ENCODE assay signal across 1 fruit fly cellular context in the genomic region with DNA sequence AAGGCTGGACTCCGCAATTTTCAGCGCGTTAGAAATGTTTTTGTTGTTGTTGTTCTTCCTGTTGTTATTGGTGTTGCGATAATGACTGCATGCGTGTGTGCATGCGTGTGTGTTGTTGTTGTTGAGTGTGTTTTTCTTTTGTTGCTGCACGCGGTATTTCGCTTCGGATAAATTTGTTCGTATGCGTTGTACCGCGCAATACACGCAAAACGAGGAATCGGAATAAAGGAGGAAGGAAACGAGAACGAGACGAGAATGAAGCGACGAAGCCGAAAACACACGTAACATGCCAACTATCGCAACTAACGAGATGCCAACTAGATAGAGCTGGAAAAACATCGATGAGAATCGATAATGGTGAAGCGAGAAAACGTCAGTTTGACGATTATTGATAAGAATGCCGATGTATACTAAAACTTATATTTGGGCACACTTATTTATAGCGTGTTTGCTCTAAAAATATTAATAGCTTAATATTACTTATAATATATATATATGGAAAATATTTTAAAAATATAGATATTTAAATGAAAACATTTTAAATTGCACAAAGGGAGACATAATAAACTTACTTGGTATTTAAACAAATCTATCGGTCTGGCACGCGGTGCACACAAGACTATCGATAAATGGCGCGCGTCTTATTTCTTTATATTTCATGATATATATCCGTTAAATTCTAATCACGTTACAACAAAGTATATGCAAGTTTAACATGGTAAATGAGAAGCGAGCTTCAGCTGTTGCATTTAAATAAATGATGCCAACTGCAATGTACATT.
A peak's percentile ranks its signal among the peaks of the same experiment; 100 is the strongest.
TF ChIP-seq lines count a peak whose summit lies in the region.

A gene (minus strand): TSS at position 318 of the 781 bp plus-strand sequence.

TF ChIP-seq in whole organism, embryonic, 481 proteins besides CTCF, POLR2A, EP300 and RAD21 (continued from another document and continues in another):
- TF ChIP-seq Drgx (GFP tag; IDR thresholded peaks at IDR 0.05; lab: Robert Waterston, UW) (no peak), ap (GFP tag; IDR thresholded peaks at IDR 0.05; lab: Robert Waterston, UW) (no peak), CkIIα-i1 (GFP tag; IDR thresholded peaks at IDR 0.05; lab: Robert Waterston, UW) (no peak), ewg (GFP tag; optimal IDR thresholded peaks at IDR 0.05; lab: Kevin White, UChicago) (peak; percentile 10), br (optimal IDR thresholded peaks at IDR 0.05; lab: Kevin White, UChicago) (no peak), Atf-2 (GFP tag; optimal IDR thresholded peaks at IDR 0.05; lab: Kevin White, UChicago) (no peak), CG14860 (GFP tag; IDR thresholded peaks at IDR 0.05; lab: Robert Waterston, UW; ENCODE audit: partially characterized antibody) (peak; percentile 82), CG2129 (GFP tag; IDR thresholded peaks at IDR 0.05; lab: Robert Waterston, UW; ENCODE audit: partially characterized antibody) (peak; percentile 55), Fer3 (tag; optimal IDR thresholded peaks at IDR 0.05; lab: Kevin White, UChicago) (no peak), peb (GFP tag; IDR thresholded peaks at IDR 0.05; lab: Robert Waterston, UW) (no peak), CG42726 (GFP tag; IDR thresholded peaks at IDR 0.05; lab: Robert Waterston, UW; ENCODE audit: partially characterized antibody) (peak; percentile 90), ara (GFP tag; IDR thresholded peaks at IDR 0.05; lab: Robert Waterston, UW) (no peak), CG2199 (GFP tag; IDR thresholded peaks at IDR 0.05; lab: Robert Waterston, UW) (no peak), tx (GFP tag; optimal IDR thresholded peaks at IDR 0.05; lab: Kevin White, UChicago) (no peak), CG10321 (GFP tag; IDR thresholded peaks at IDR 0.05; lab: Robert Waterston, UW) (no peak), crp (GFP tag; optimal IDR thresholded peaks at IDR 0.05; lab: Kevin White, UChicago) (no peak), CG34376 (GFP tag; optimal IDR thresholded peaks at IDR 0.05; lab: Kevin White, UChicago) (no peak), CG4360 (GFP tag; IDR thresholded peaks at IDR 0.05; lab: Robert Waterston, UW) (peak; percentile 96), Dad (GFP tag; optimal IDR thresholded peaks at IDR 0.05; lab: Kevin White, UChicago) (no peak), CG11723 (GFP tag; optimal IDR thresholded peaks at IDR 0.05; lab: Kevin White, UChicago) (no peak), Sry-δ (GFP tag; optimal IDR thresholded peaks at IDR 0.05; lab: Kevin White, UChicago) (peak; percentile 81), CG5180 (GFP tag; optimal IDR thresholded peaks at IDR 0.05; lab: Kevin White, UChicago) (no peak), CG8478 (optimal IDR thresholded peaks at IDR 0.05; lab: Kevin White, UChicago) (no peak), CG8281 (tag; optimal IDR thresholded peaks at IDR 0.05; lab: Kevin White, UChicago) (no peak), CG1602 (GFP tag; optimal IDR thresholded peaks at IDR 0.05; lab: Kevin White, UChicago) (no peak), CG12155 (GFP tag; optimal IDR thresholded peaks at IDR 0.05; lab: Kevin White, UChicago) (peak; percentile 86), her (GFP tag; optimal IDR thresholded peaks at IDR 0.05; lab: Kevin White, UChicago) (peak; percentile 1), CG3847 (GFP tag; IDR thresholded peaks at IDR 0.05; lab: Robert Waterston, UW) (peak; percentile 22; the same call in 1 of the 2 replicates), mam (GFP tag; optimal IDR thresholded peaks at IDR 0.05; lab: Kevin White, UChicago) (no peak), grn (GFP tag; optimal IDR thresholded peaks at IDR 0.05; lab: Kevin White, UChicago) (no peak), Side (GFP tag; optimal IDR thresholded peaks at IDR 0.05; lab: Kevin White, UChicago) (no peak), kay (GFP tag; optimal IDR thresholded peaks at IDR 0.05; lab: Kevin White, UChicago) (no peak), CG11696 (GFP tag; IDR thresholded peaks at IDR 0.05; lab: Robert Waterston, UW) (no peak), ac (GFP tag; optimal IDR thresholded peaks at IDR 0.05; lab: Kevin White, UChicago) (no peak), ash1 (GFP tag; optimal IDR thresholded peaks at IDR 0.05; lab: Kevin White, UChicago) (no peak), dmrt11E (tag; optimal IDR thresholded peaks at IDR 0.05; lab: Kevin White, UChicago) (no peak), CG17328 (GFP tag; IDR thresholded peaks at IDR 0.05; lab: Robert Waterston, UW) (peak; percentile 10; the same call in 1 of the 2 replicates), Usf (GFP tag; optimal IDR thresholded peaks at IDR 0.05; lab: Kevin White, UChicago) (no peak), CG15073 (GFP tag; optimal IDR thresholded peaks at IDR 0.05; lab: Kevin White, UChicago) (no peak), tll (GFP tag; optimal IDR thresholded peaks at IDR 0.05; lab: Kevin White, UChicago) (no peak), sob (GFP tag; IDR thresholded peaks at IDR 0.05; lab: Robert Waterston, UW) (no peak), Gsc (GFP tag; IDR thresholded peaks at IDR 0.05; lab: Robert Waterston, UW) (no peak), CG8924 (tag; optimal IDR thresholded peaks at IDR 0.05; lab: Kevin White, UChicago) (peak; percentile 30), pan (optimal IDR thresholded peaks at IDR 0.05; lab: Kevin White, UChicago) (no peak), pan (GFP tag; optimal IDR thresholded peaks at IDR 0.05 in 1 of 2, IDR thresholded peaks at IDR 0.05 in 1 of 2) (no peak), Camta (GFP tag; optimal IDR thresholded peaks at IDR 0.05; lab: Kevin White, UChicago) (no peak), fd96Cb (tag; optimal IDR thresholded peaks at IDR 0.05; lab: Kevin White, UChicago) (no peak), pros (GFP tag; optimal IDR thresholded peaks at IDR 0.05; lab: Kevin White, UChicago) (no peak), ro (GFP tag; IDR thresholded peaks at IDR 0.05; lab: Robert Waterston, UW) (no peak), Elba2 (GFP tag; optimal IDR thresholded peaks at IDR 0.05; lab: Kevin White, UChicago) (no peak), CG9609 (GFP tag; optimal IDR thresholded peaks at IDR 0.05; lab: Kevin White, UChicago) (no peak), usp (GFP tag; optimal IDR thresholded peaks at IDR 0.05; lab: Kevin White, UChicago) (no peak), CG7745 (tag; optimal IDR thresholded peaks at IDR 0.05; lab: Kevin White, UChicago) (no peak), CG16815 (GFP tag; optimal IDR thresholded peaks at IDR 0.05; lab: Kevin White, UChicago) (no peak), so (GFP tag; IDR thresholded peaks at IDR 0.05; lab: Robert Waterston, UW) (no peak), Hr3 (GFP tag; optimal IDR thresholded peaks at IDR 0.05; lab: Kevin White, UChicago) (no peak), row (GFP tag; IDR thresholded peaks at IDR 0.05; lab: Robert Waterston, UW) (peak; percentile 62), ham (GFP tag; IDR thresholded peaks at IDR 0.05; lab: Robert Waterston, UW) (no peak), TFAM (GFP tag; optimal IDR thresholded peaks at IDR 0.05; lab: Kevin White, UChicago) (no peak), lmd (GFP tag; IDR thresholded peaks at IDR 0.05; lab: Robert Waterston, UW) (no peak), CG13775 (GFP tag; optimal IDR thresholded peaks at IDR 0.05; lab: Kevin White, UChicago) (no peak), fd64A (GFP tag; optimal IDR thresholded peaks at IDR 0.05; lab: Kevin White, UChicago) (no peak), btn (GFP tag; optimal IDR thresholded peaks at IDR 0.05; lab: Kevin White, UChicago) (no peak), CG10979 (tag; optimal IDR thresholded peaks at IDR 0.05; lab: Kevin White, UChicago) (no peak), CG6272 (GFP tag; IDR thresholded peaks at IDR 0.05; lab: Robert Waterston, UW) (no peak), pb (GFP tag; optimal IDR thresholded peaks at IDR 0.05; lab: Kevin White, UChicago) (no peak), Sry-β (GFP tag; optimal IDR thresholded peaks at IDR 0.05; lab: Kevin White, UChicago) (no peak), CG17359 (tag; optimal IDR thresholded peaks at IDR 0.05; lab: Kevin White, UChicago) (no peak), eve (GFP tag; optimal IDR thresholded peaks at IDR 0.05; lab: Kevin White, UChicago) (no peak), gfzf (GFP tag; optimal IDR thresholded peaks at IDR 0.05; lab: Kevin White, UChicago) (peak; percentile 33), E2f2 (GFP tag; IDR thresholded peaks at IDR 0.05; lab: Robert Waterston, UW) (peak; percentile 28; the same call in 1 of the 2 replicates), Meics (GFP tag; optimal IDR thresholded peaks at IDR 0.05; lab: Kevin White, UChicago) (no peak), z (GFP tag; IDR thresholded peaks at IDR 0.05; lab: Robert Waterston, UW) (no peak), CG10147 (GFP tag; optimal IDR thresholded peaks at IDR 0.05; lab: Kevin White, UChicago) (no peak), CG6175 (GFP tag; IDR thresholded peaks at IDR 0.05; lab: Robert Waterston, UW) (no peak), CG4424 (GFP tag; optimal IDR thresholded peaks at IDR 0.05; lab: Kevin White, UChicago) (no peak), CG10366 (GFP tag; IDR thresholded peaks at IDR 0.05; lab: Robert Waterston, UW) (no peak), CG17385 (GFP tag; optimal IDR thresholded peaks at IDR 0.05; lab: Kevin White, UChicago) (no peak), sima (GFP tag; optimal IDR thresholded peaks at IDR 0.05; lab: Kevin White, UChicago) (no peak), CG11695 (GFP tag; IDR thresholded peaks at IDR 0.05; lab: Robert Waterston, UW) (peak; percentile 33; the same call in 1 of the 3 replicates), dpn (GFP tag; optimal IDR thresholded peaks at IDR 0.05; lab: Kevin White, UChicago) (no peak), Rx (GFP tag; IDR thresholded peaks at IDR 0.05; lab: Robert Waterston, UW) (no peak), CG6791 (GFP tag; IDR thresholded peaks at IDR 0.05; lab: Robert Waterston, UW; ENCODE audit: partially characterized antibody) (peak; percentile 87), CG6854 (GFP tag; optimal IDR thresholded peaks at IDR 0.05; lab: Kevin White, UChicago) (no peak), dmrt99B (tag; optimal IDR thresholded peaks at IDR 0.05; lab: Kevin White, UChicago) (no peak), NK7.1 (GFP tag; optimal IDR thresholded peaks at IDR 0.05; lab: Kevin White, UChicago) (no peak), lbe (GFP tag; optimal IDR thresholded peaks at IDR 0.05; lab: Kevin White, UChicago) (no peak), CG2116 (GFP tag; optimal IDR thresholded peaks at IDR 0.05; lab: Kevin White, UChicago) (no peak), gce (GFP tag; IDR thresholded peaks at IDR 0.05; lab: Robert Waterston, UW) (no peak), CG18011 (GFP tag; optimal IDR thresholded peaks at IDR 0.05; lab: Kevin White, UChicago) (no peak), wor (GFP tag; IDR thresholded peaks at IDR 0.05; lab: Robert Waterston, UW) (no peak), stc (GFP tag; IDR thresholded peaks at IDR 0.05; lab: Robert Waterston, UW) (no peak), gt (GFP tag; IDR thresholded peaks at IDR 0.05; lab: Robert Waterston, UW) (no peak), zen (tag; optimal IDR thresholded peaks at IDR 0.05; lab: Kevin White, UChicago) (no peak), pzg (GFP tag; optimal IDR thresholded peaks at IDR 0.05; lab: Kevin White, UChicago) (peak; percentile 58), CG1529 (GFP tag; optimal IDR thresholded peaks at IDR 0.05; lab: Kevin White, UChicago) (no peak), Atf6 (GFP tag; IDR thresholded peaks at IDR 0.05; lab: Robert Waterston, UW) (no peak), da (GFP tag; optimal IDR thresholded peaks at IDR 0.05; lab: Kevin White, UChicago) (no peak), CG18599 (GFP tag; optimal IDR thresholded peaks at IDR 0.05; lab: Kevin White, UChicago) (no peak), ken (GFP tag; IDR thresholded peaks at IDR 0.05; lab: Robert Waterston, UW) (no peak), abd-A (tag; optimal IDR thresholded peaks at IDR 0.05; lab: Kevin White, UChicago) (no peak), Lhr (GFP tag; optimal IDR thresholded peaks at IDR 0.05; lab: Kevin White, UChicago) (no peak), CG11456 (GFP tag; IDR thresholded peaks at IDR 0.05; lab: Robert Waterston, UW) (no peak), CG12769 (tag; optimal IDR thresholded peaks at IDR 0.05; lab: Kevin White, UChicago) (no peak), sqz (GFP tag; optimal IDR thresholded peaks at IDR 0.05; lab: Kevin White, UChicago) (no peak), zen2 (GFP tag; IDR thresholded peaks at IDR 0.05; lab: Robert Waterston, UW; ENCODE audit: partially characterized antibody) (peak; percentile 64; the same call in 1 of the 3 replicates), sim (GFP tag; IDR thresholded peaks at IDR 0.05; lab: Robert Waterston, UW) (no peak), Trl (optimal IDR thresholded peaks at IDR 0.05; lab: Kevin White, UChicago) (no peak), Trl (GFP tag; optimal IDR thresholded peaks at IDR 0.05; lab: Kevin White, UChicago) (no peak), CG8388 (GFP tag; optimal IDR thresholded peaks at IDR 0.05; lab: Kevin White, UChicago) (no peak), Deaf1 (tag; optimal IDR thresholded peaks at IDR 0.05; lab: Kevin White, UChicago) (peak; percentile 64), CG2678 (tag; optimal IDR thresholded peaks at IDR 0.05; lab: Kevin White, UChicago) (no peak), Spps (tag; optimal IDR thresholded peaks at IDR 0.05; lab: Kevin White, UChicago) (no peak), phol (tag; optimal IDR thresholded peaks at IDR 0.05; lab: Kevin White, UChicago) (no peak), fd3F (GFP tag; optimal IDR thresholded peaks at IDR 0.05; lab: Kevin White, UChicago) (no peak), fd102C (GFP tag; optimal IDR thresholded peaks at IDR 0.05; lab: Kevin White, UChicago) (no peak), CG9817 (tag; optimal IDR thresholded peaks at IDR 0.05; lab: Kevin White, UChicago) (no peak), CG7556 (GFP tag; optimal IDR thresholded peaks at IDR 0.05; lab: Kevin White, UChicago) (no peak), h (optimal IDR thresholded peaks at IDR 0.05; lab: Kevin White, UChicago) (no peak), seq (GFP tag; IDR thresholded peaks at IDR 0.05; lab: Robert Waterston, UW) (no peak), gsb-n (tag; optimal IDR thresholded peaks at IDR 0.05; lab: Kevin White, UChicago) (no peak), NC2α (GFP tag; optimal IDR thresholded peaks at IDR 0.05; lab: Kevin White, UChicago) (no peak), sisA (GFP tag; IDR thresholded peaks at IDR 0.05; lab: Robert Waterston, UW) (no peak), slou (GFP tag; optimal IDR thresholded peaks at IDR 0.05; lab: Kevin White, UChicago) (no peak), Stat92E (GFP tag; optimal IDR thresholded peaks at IDR 0.05; lab: Kevin White, UChicago) (no peak), CG30431 (GFP tag; optimal IDR thresholded peaks at IDR 0.05; lab: Kevin White, UChicago) (no peak), trem (tag; optimal IDR thresholded peaks at IDR 0.05; lab: Kevin White, UChicago) (peak; percentile 22), Doc3 (GFP tag; IDR thresholded peaks at IDR 0.05; lab: Robert Waterston, UW; ENCODE audit: partially characterized antibody) (peak; percentile 73; the same call in 2 of the 3 replicates), CG10654 (GFP tag; optimal IDR thresholded peaks at IDR 0.05; lab: Kevin White, UChicago) (no peak)
